Worm (Caenorhabditis elegans) whole organism, late embryonic: ENCODE results near the gene F09F9.2.

ENCODE experiments used
- C08G9.2 ChIP-seq: sonication (generic microtip); optimal IDR thresholded peaks from 2 replicates; lab custom pipeline; 2016; ENCODE audit warnings: mild to moderate bottlenecking, missing genetic modification characterization, moderate library complexity, missing compliant biosample characterization
- C38D4.7 ChIP-seq: fragments of 200-800 bp; sonication (Bioruptor generic); optimal IDR thresholded peaks from 2 replicates; lab custom pipeline; 2018; ENCODE audit warnings: mild to moderate bottlenecking, missing genetic modification characterization, moderate library complexity, missing compliant biosample characterization
- F13H6.1 ChIP-seq: sonication (generic microtip); optimal IDR thresholded peaks from 2 replicates; lab custom pipeline; 2016; ENCODE audit warnings: missing genetic modification characterization, missing compliant biosample characterization
- T23F11.4 ChIP-seq: fragments of 200-800 bp; sonication (Bioruptor generic); optimal IDR thresholded peaks from 2 replicates; lab custom pipeline; 2018; ENCODE audit warnings: mild to moderate bottlenecking, missing genetic modification characterization, missing compliant biosample characterization
- Y22D7AL.16 ChIP-seq: sonication (generic microtip); optimal IDR thresholded peaks from 2 replicates; lab custom pipeline; 2016; ENCODE audit warnings: missing genetic modification characterization, missing compliant biosample characterization
- ahr-1 ChIP-seq: sonication (generic microtip); optimal IDR thresholded peaks from 2 replicates; lab custom pipeline; 2016; ENCODE audit warnings: missing genetic modification characterization, missing compliant biosample characterization
- ama-1 ChIP-seq: fragments of 150-350 bp; optimal IDR thresholded peaks from 2 replicates; lab custom pipeline; 2014
- ceh-14 ChIP-seq: sonication (generic microtip); optimal IDR thresholded peaks from 2 replicates; lab custom pipeline; 2016; ENCODE audit warnings: missing genotype, missing genetic modification characterization, missing compliant biosample characterization
- ceh-19 ChIP-seq: fragments of 200-800 bp; sonication (Bioruptor generic); optimal IDR thresholded peaks from 2 replicates; lab custom pipeline; 2018; ENCODE audit warnings: mild to moderate bottlenecking, missing genetic modification characterization, missing compliant biosample characterization
- ceh-2 ChIP-seq: sonication (generic microtip); optimal IDR thresholded peaks from 2 replicates; lab custom pipeline; 2016; ENCODE audit warnings: missing genotype, missing genetic modification characterization, missing compliant biosample characterization
- ceh-30 ChIP-seq: fragments of 150-350 bp; optimal IDR thresholded peaks from 2 replicates; lab custom pipeline; 2014; ENCODE audit warnings: missing biosample characterization, missing genetic modification characterization
- che-1 ChIP-seq: sonication (generic microtip); optimal IDR thresholded peaks from 2 replicates; lab custom pipeline; 2016; ENCODE audit warnings: mild to moderate bottlenecking, missing genetic modification characterization, missing compliant biosample characterization
- ets-4 ChIP-seq: sonication (generic microtip); optimal IDR thresholded peaks from 2 replicates; lab custom pipeline; 2016; ENCODE audit warnings: missing genetic modification characterization, missing compliant biosample characterization
- eyg-1 ChIP-seq: sonication (generic microtip); optimal IDR thresholded peaks from 2 replicates; lab custom pipeline; 2016; ENCODE audit warnings: missing genotype, missing genetic modification characterization, missing compliant biosample characterization
- fkh-10 ChIP-seq: fragments of 150-350 bp; optimal IDR thresholded peaks from 2 replicates; lab custom pipeline; 2014; ENCODE audit warnings: missing biosample characterization, missing genetic modification reagents, missing genetic modification characterization
- hlh-13 ChIP-seq: fragments of 200-800 bp; sonication (Bioruptor generic); optimal IDR thresholded peaks from 2 replicates; lab custom pipeline; 2018; ENCODE audit warnings: mild to moderate bottlenecking, missing genetic modification characterization, missing compliant biosample characterization
- hlh-30 ChIP-seq: sonication (generic microtip); optimal IDR thresholded peaks from 2 replicates; lab custom pipeline; 2017; ENCODE audit warnings: antibody characterized with exemption, missing genetic modification characterization, missing compliant biosample characterization; ENCODE audit not compliant: insufficient read depth
- hlh-6 ChIP-seq: sonication (generic microtip); optimal IDR thresholded peaks from 2 replicates; lab custom pipeline; 2016; ENCODE audit warnings: missing genotype, missing genetic modification characterization, missing compliant biosample characterization
- hlh-8 ChIP-seq: sonication (generic microtip); optimal IDR thresholded peaks from 2 replicates; lab custom pipeline; 2016; ENCODE audit warnings: missing genotype, missing genetic modification characterization, missing compliant biosample characterization
- lim-6 ChIP-seq: sonication (generic microtip); optimal IDR thresholded peaks from 2 replicates; lab custom pipeline; 2016; ENCODE audit warnings: missing genetic modification characterization, missing compliant biosample characterization
- lin-11 ChIP-seq: fragments of 200-800 bp; sonication (Bioruptor generic); optimal IDR thresholded peaks from 2 replicates; lab custom pipeline; 2018; ENCODE audit warnings: mild to moderate bottlenecking, missing genetic modification characterization, missing compliant biosample characterization
- madf-2 ChIP-seq: sonication (generic microtip); optimal IDR thresholded peaks from 2 replicates; lab custom pipeline; 2017; ENCODE audit warnings: missing genetic modification characterization, missing compliant biosample characterization
- mec-3 ChIP-seq: sonication (generic microtip); optimal IDR thresholded peaks from 2 replicates; lab custom pipeline; 2016; ENCODE audit warnings: borderline replicate concordance, missing genetic modification characterization, missing compliant biosample characterization
- nfya-1 ChIP-seq: sonication (generic microtip); optimal IDR thresholded peaks from 2 replicates; lab custom pipeline; 2017; ENCODE audit warnings: missing genetic modification characterization, mild to moderate bottlenecking, missing compliant biosample characterization, antibody characterized with exemption, moderate library complexity
- nhr-11 ChIP-seq: fragments of 150-350 bp; optimal IDR thresholded peaks from 2 replicates; lab custom pipeline; 2014; ENCODE audit warnings: missing biosample characterization, missing genetic modification characterization
- nhr-232 ChIP-seq: sonication (generic microtip); optimal IDR thresholded peaks from 2 replicates; lab custom pipeline; 2016; ENCODE audit warnings: missing genetic modification characterization, missing compliant biosample characterization
- odd-2 ChIP-seq: sonication (generic microtip); optimal IDR thresholded peaks from 2 replicates; lab custom pipeline; 2017; ENCODE audit warnings: antibody characterized with exemption, mild to moderate bottlenecking, missing genetic modification characterization, missing compliant biosample characterization
- pha-2 ChIP-seq: sonication (generic microtip); optimal IDR thresholded peaks from 2 replicates; lab custom pipeline; 2017; ENCODE audit warnings: mild to moderate bottlenecking, missing genetic modification characterization, missing compliant biosample characterization
- pha-4 ChIP-seq: fragments of 150-350 bp; optimal IDR thresholded peaks from 2 replicates; lab custom pipeline; 2018; ENCODE audit warnings: missing biosample characterization, missing genetic modification reagents, missing genetic modification characterization
- pqm-1 ChIP-seq: sonication (generic microtip); optimal IDR thresholded peaks from 2 replicates; lab custom pipeline; 2016; ENCODE audit warnings: missing genetic modification characterization, missing compliant biosample characterization
- pros-1 ChIP-seq: fragments of 150-350 bp; optimal IDR thresholded peaks from 2 replicates; lab custom pipeline; 2014; ENCODE audit warnings: missing biosample characterization, missing genetic modification reagents, missing genetic modification characterization
- ref-2 ChIP-seq: sonication (generic microtip); optimal IDR thresholded peaks from 2 replicates; lab custom pipeline; 2016; ENCODE audit warnings: missing genetic modification characterization, missing compliant biosample characterization
- rnt-1 ChIP-seq: sonication (generic microtip); optimal IDR thresholded peaks from 2 replicates; lab custom pipeline; 2016; ENCODE audit warnings: missing genetic modification characterization, missing compliant biosample characterization
- syd-9 ChIP-seq: sonication (generic microtip); optimal IDR thresholded peaks from 2 replicates; lab custom pipeline; 2016; ENCODE audit warnings: mild to moderate bottlenecking, missing genetic modification characterization, moderate library complexity, missing compliant biosample characterization
- unc-3 ChIP-seq, 2 experiments: fragments of 200-800 bp in 1 of 2; sonication (Bioruptor generic) in 1 of 2; sonication (generic microtip) in 1 of 2; conservative IDR thresholded peaks in 1 of 2; optimal IDR thresholded peaks in 1 of 2; 2 replicates each; pipeline versions ENCODE4 v1.3.6 to Lab custom; 2016 to 2022; ENCODE audit warnings: missing compliant biosample characterization in 2 of 2, missing genetic modification characterization in 2 of 2, missing genetic modification reagents in 1 of 2
- unc-55 ChIP-seq: sonication (generic microtip); optimal IDR thresholded peaks from 2 replicates; lab custom pipeline; 2017; ENCODE audit warnings: missing biosample characterization, missing genetic modification reagents, missing genetic modification characterization

F09F9.2 gene

ce11 chrX:4109970-4110369 lies 1.3 kb downstream of the F09F9.2 start:
- TF ChIP-seq C08G9.2 (tag; lab: Kevin White, UChicago) (no peak), unc-55 (GFP tag; lab: Kevin White, UChicago) (peak; percentile 59), odd-2 (tag; lab: Kevin White, UChicago) (no peak), pha-2 (no peak), ceh-19 (GFP tag; lab: Kevin White, UChicago) (no peak), lin-11 (tag; lab: Kevin White, UChicago) (no peak)
- TF ChIP-seq, all 69 proteins: peak for 1

- TF ChIP-seq ceh-30 (tag; lab: Kevin White, UChicago) (no peak), pha-4 (tag; lab: Kevin White, UChicago) (no peak), hlh-8 (tag; lab: Kevin White, UChicago) (peak; percentile 11), madf-2 (tag; lab: Kevin White, UChicago) (no peak), Y22D7AL.16 (tag; lab: Kevin White, UChicago) (no peak), ref-2 (no peak), nhr-11 (tag; lab: Kevin White, UChicago) (no peak), syd-9 (tag; lab: Kevin White, UChicago) (no peak), unc-3 (GFP tag; conservative IDR thresholded peaks at IDR 0.05; lab: Robert Waterston, UW) (no peak), unc-3 (tag; optimal IDR thresholded peaks at IDR 0.05; lab: Kevin White, UChicago) (no peak)
Measured at ce11 chrX:4106896-4107505, 4.2 kb downstream of the F09F9.2 start, which contains the start of gene R02E4.2. Gene R02E4.2, plus strand, starts transcription at chrX:4107455.

DNA sequence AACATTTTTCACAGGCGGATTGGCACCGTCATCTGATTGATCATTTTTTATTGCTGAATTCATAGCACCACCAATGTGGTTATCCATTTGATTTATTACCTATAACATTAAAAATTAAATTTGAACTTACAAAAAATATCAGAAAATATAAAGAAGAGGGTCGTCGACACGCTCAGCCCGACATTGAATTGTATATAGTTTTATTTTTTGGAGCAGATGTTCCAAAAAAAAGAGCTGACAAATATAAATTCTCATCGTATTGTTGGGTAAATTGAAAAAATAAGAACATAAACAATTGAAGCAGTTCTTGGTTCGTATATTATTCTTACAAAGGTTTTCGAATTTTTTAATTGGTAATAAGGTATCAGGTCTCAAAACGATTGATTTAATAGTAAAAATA lies 6.8 kb downstream of the F09F9.2 start, which contains the start of gene R02E4.1:
R02E4.1 (minus strand) TSS at position 101 of the 400 bp plus-strand sequence.
- TF ChIP-seq pha-4 (tag; lab: Kevin White, UChicago) (no peak), ceh-19 (GFP tag; lab: Kevin White, UChicago) (no peak), pros-1 (tag; lab: Kevin White, UChicago) (no peak), C38D4.7 (GFP tag; lab: Kevin White, UChicago) (no peak), hlh-13 (GFP tag; lab: Kevin White, UChicago) (no peak), T23F11.4 (GFP tag; lab: Kevin White, UChicago) (no peak), nfya-1 (no peak), ama-1 (lab: Kevin White, UChicago) (no peak), ceh-14 (tag; lab: Kevin White, UChicago) (no peak), ceh-2 (tag; lab: Kevin White, UChicago) (no peak), fkh-10 (GFP tag; lab: Kevin White, UChicago) (no peak), ets-4 (tag; lab: Kevin White, UChicago) (no peak), F13H6.1 (tag; lab: Kevin White, UChicago) (no peak), Y22D7AL.16 (tag; lab: Kevin White, UChicago) (no peak), ref-2 (no peak), odd-2 (tag; lab: Kevin White, UChicago) (no peak), che-1 (no peak), ahr-1 (tag; lab: Kevin White, UChicago) (no peak), pqm-1 (no peak), lim-6 (tag; lab: Kevin White, UChicago) (no peak)

- no peak for TF ChIP-seq Y22D7AL.16 (tag; lab: Kevin White, UChicago)
- TF ChIP-seq nhr-232, result no peak
- no peak for TF ChIP-seq eyg-1 (tag; lab: Kevin White, UChicago)
- no peak for TF ChIP-seq ceh-14 (tag; lab: Kevin White, UChicago)
- no peak for TF ChIP-seq rnt-1 (tag; lab: Kevin White, UChicago)
- no peak for TF ChIP-seq hlh-8 (tag; lab: Kevin White, UChicago)
- TF ChIP-seq mec-3, result no peak
- TF ChIP-seq hlh-30 (tag; lab: Kevin White, UChicago), result no peak
- no peak for TF ChIP-seq hlh-6 (tag; lab: Kevin White, UChicago)
- no peak for TF ChIP-seq C38D4.7 (GFP tag; lab: Kevin White, UChicago)
Measured at ce11 chrX:4103071-4103470, 8.2 kb downstream of the F09F9.2 start.
